Worm (Caenorhabditis elegans): Measurements from ENCODE around the gene hgrs-1.

ce11 chrIV:8251346-8251745 lies 45.5 kb upstream of the hgrs-1 start:
- TF ChIP-seq scrt-1 (GFP tag; IDR thresholded peaks at IDR 0.05): no peak
- TF ChIP-seq F13C5.2 (tag; optimal IDR thresholded peaks at IDR 0.05): no peak
- TF ChIP-seq hnd-1 (tag; optimal IDR thresholded peaks at IDR 0.05): no peak
- no peak for TF ChIP-seq hmbx-1 (tag; optimal IDR thresholded peaks at IDR 0.05)
- TF ChIP-seq ama-1 (optimal IDR thresholded peaks at IDR 0.05): no peak
- TF ChIP-seq ceh-13 (GFP tag; optimal IDR thresholded peaks at IDR 0.05): no peak
- TF ChIP-seq hmg-4 (GFP tag; optimal IDR thresholded peaks at IDR 0.05): no peak
- TF ChIP-seq flt-1 (GFP tag; IDR thresholded peaks at IDR 0.05): no peak
- no peak for TF ChIP-seq tbx-11 (GFP tag; IDR thresholded peaks at IDR 0.05)

All from whole organism, early embryonic.